Fruit fly (Drosophila melanogaster): ENCODE results near the gene Pgk.

Pgk gene

dm6 chr2L:2759654-2760053 is 6.8 kb upstream of the Pgk start, which contains the start of the genes HemK2, Snapin and Tnpo-SR (continued):
- TF ChIP-seq Hey (tag; optimal IDR thresholded peaks at IDR 0.05) (peak; percentile 53), CG7928 (GFP tag; optimal IDR thresholded peaks at IDR 0.05) (peak; percentile 67), CG3726 (GFP tag; IDR thresholded peaks at IDR 0.05) (peak; percentile 86; the same call in 2 of the 3 replicates), jigr1 (GFP tag; IDR thresholded peaks at IDR 0.05) (no peak; the same call in 2 of the 3 replicates), fd96Cb (tag; optimal IDR thresholded peaks at IDR 0.05) (peak; percentile 84), Awh (GFP tag; IDR thresholded peaks at IDR 0.05) (peak; percentile 89), usp (GFP tag; optimal IDR thresholded peaks at IDR 0.05) (no peak), CG2889 (GFP tag; IDR thresholded peaks at IDR 0.05) (peak; percentile 83), bbx (GFP tag; IDR thresholded peaks at IDR 0.05; ENCODE audit: partially characterized antibody) (peak; percentile 88), Mrtf (GFP tag; IDR thresholded peaks at IDR 0.05) (peak; percentile 91), chm (GFP tag; IDR thresholded peaks at IDR 0.05) (peak; percentile 86), Bdp1 (GFP tag; optimal IDR thresholded peaks at IDR 0.05) (peak; percentile 78), CG14014 (GFP tag; IDR thresholded peaks at IDR 0.05) (peak; percentile 91), Hr39 (optimal IDR thresholded peaks at IDR 0.05) (no peak), vvl (GFP tag; IDR thresholded peaks at IDR 0.05) (peak; percentile 97), CG10321 (GFP tag; IDR thresholded peaks at IDR 0.05) (peak; percentile 47; the same call in 1 of the 2 replicates), NFAT (GFP tag; IDR thresholded peaks at IDR 0.05) (peak; percentile 94), toy (GFP tag; IDR thresholded peaks at IDR 0.05) (peak; percentile 81), ftz-f1 (GFP tag; optimal IDR thresholded peaks at IDR 0.05) (peak; percentile 22), zf30C (GFP tag; optimal IDR thresholded peaks at IDR 0.05) (peak; percentile 11), Dll (GFP tag; IDR thresholded peaks at IDR 0.05; ENCODE audit: partially characterized antibody) (peak; percentile 98), Dfd (GFP tag; optimal IDR thresholded peaks at IDR 0.05) (no peak), Drgx (GFP tag; IDR thresholded peaks at IDR 0.05) (peak; percentile 87), CTCF (GFP tag; optimal IDR thresholded peaks at IDR 0.05) (peak; percentile 25), PHDP (tag; optimal IDR thresholded peaks at IDR 0.05) (peak; percentile 92), Xbp1 (GFP tag; optimal IDR thresholded peaks at IDR 0.05) (peak; percentile 94), Hr51 (GFP tag; optimal IDR thresholded peaks at IDR 0.05) (peak; percentile 85), CG14667 (GFP tag; IDR thresholded peaks at IDR 0.05) (peak; percentile 90), CG11723 (GFP tag; optimal IDR thresholded peaks at IDR 0.05) (peak; percentile 79), nau (GFP tag; optimal IDR thresholded peaks at IDR 0.05) (peak; percentile 77), CG17612 (GFP tag; IDR thresholded peaks at IDR 0.05) (peak; percentile 89), CG15514 (GFP tag; optimal IDR thresholded peaks at IDR 0.05) (peak; percentile 88), sc (optimal IDR thresholded peaks at IDR 0.05) (no peak), sc (GFP tag; optimal IDR thresholded peaks at IDR 0.05) (peak; percentile 71), gce (GFP tag; IDR thresholded peaks at IDR 0.05) (peak; percentile 85; the same call in 1 of the 3 replicates), CG12769 (tag; optimal IDR thresholded peaks at IDR 0.05) (peak; percentile 90), otp (GFP tag; IDR thresholded peaks at IDR 0.05) (peak; percentile 86), CG15696 (tag; optimal IDR thresholded peaks at IDR 0.05) (peak; percentile 97), Atf3 (GFP tag; optimal IDR thresholded peaks at IDR 0.05) (peak; percentile 84), Vsx1 (GFP tag; optimal IDR thresholded peaks at IDR 0.05) (peak; percentile 84), Hsf (GFP tag; optimal IDR thresholded peaks at IDR 0.05) (peak; percentile 93), bcd (GFP tag; optimal IDR thresholded peaks at IDR 0.05) (peak; percentile 91), NK7.1 (GFP tag; optimal IDR thresholded peaks at IDR 0.05) (peak; percentile 57), MTF-1 (GFP tag; optimal IDR thresholded peaks at IDR 0.05; ENCODE audit: borderline replicate concordance) (peak; percentile 64), CG3407 (GFP tag; optimal IDR thresholded peaks at IDR 0.05) (peak; percentile 69), CG12391 (tag; optimal IDR thresholded peaks at IDR 0.05) (peak; percentile 96), CG33557 (GFP tag; optimal IDR thresholded peaks at IDR 0.05) (peak; percentile 84), CG12155 (GFP tag; optimal IDR thresholded peaks at IDR 0.05) (peak; percentile 91), Bteb2 (GFP tag; optimal IDR thresholded peaks at IDR 0.05) (peak; percentile 83), pros (GFP tag; optimal IDR thresholded peaks at IDR 0.05) (peak; percentile 20), chif (GFP tag; optimal IDR thresholded peaks at IDR 0.05) (peak; percentile 69 to 82), cas (GFP tag; IDR thresholded peaks at IDR 0.05) (peak; percentile 78)
